ENCODE assay signal across 1 fruit fly cellular context in genomic region chr3L:7988828-7989673, dm6.
TF ChIP-seq lines count a peak whose summit lies in the region.

No protein-coding gene starts in this region.

TF ChIP-seq in whole organism, embryonic, 481 proteins besides CTCF, POLR2A, EP300 and RAD21 (continued from another document and continues in another):
- TF ChIP-seq CG7963 (GFP tag; IDR thresholded peaks at IDR 0.05; lab: Robert Waterston, UW; ENCODE audit: partially characterized antibody) (no peak), so (GFP tag; IDR thresholded peaks at IDR 0.05; lab: Robert Waterston, UW) (no peak), ewg (GFP tag; optimal IDR thresholded peaks at IDR 0.05; lab: Kevin White, UChicago) (peak; percentile 60), CG31388 (GFP tag; optimal IDR thresholded peaks at IDR 0.05; lab: Kevin White, UChicago) (peak; percentile 11), CG4707 (GFP tag; optimal IDR thresholded peaks at IDR 0.05; lab: Kevin White, UChicago) (peak; percentile 16), croc (GFP tag; conservative IDR thresholded peaks at IDR 0.05; lab: Robert Waterston, UW) (peak; percentile 70), Bdp1 (GFP tag; optimal IDR thresholded peaks at IDR 0.05; lab: Kevin White, UChicago) (no peak), CG10366 (GFP tag; IDR thresholded peaks at IDR 0.05; lab: Robert Waterston, UW) (no peak), CrebB (tag; optimal IDR thresholded peaks at IDR 0.05; lab: Kevin White, UChicago) (peak; percentile 8), disco-r (GFP tag; optimal IDR thresholded peaks at IDR 0.05; lab: Kevin White, UChicago) (no peak), CG16863 (GFP tag; optimal IDR thresholded peaks at IDR 0.05; lab: Kevin White, UChicago) (peak; percentile 33), grn (GFP tag; optimal IDR thresholded peaks at IDR 0.05; lab: Kevin White, UChicago) (peak; percentile 14), CG12391 (tag; optimal IDR thresholded peaks at IDR 0.05; lab: Kevin White, UChicago) (peak; percentile 85), hkb (optimal IDR thresholded peaks at IDR 0.05; lab: Kevin White, UChicago) (no peak), hkb (GFP tag; IDR thresholded peaks at IDR 0.05; lab: Robert Waterston, UW) (peak; percentile 77), dimm (GFP tag; IDR thresholded peaks at IDR 0.05; lab: Robert Waterston, UW) (no peak), CG4820 (GFP tag; optimal IDR thresholded peaks at IDR 0.05; lab: Kevin White, UChicago) (peak; percentile 84), jumu (GFP tag; optimal IDR thresholded peaks at IDR 0.05; lab: Kevin White, UChicago) (peak; percentile 60), CG17385 (GFP tag; optimal IDR thresholded peaks at IDR 0.05; lab: Kevin White, UChicago) (peak; percentile 68), CG4404 (GFP tag; IDR thresholded peaks at IDR 0.05; lab: Robert Waterston, UW) (peak; percentile 80), ATbp (GFP tag; optimal IDR thresholded peaks at IDR 0.05; lab: Kevin White, UChicago) (peak; percentile 69), CG14014 (GFP tag; IDR thresholded peaks at IDR 0.05; lab: Robert Waterston, UW) (peak; percentile 41; the same call in 1 of the 2 replicates), Adf1 (GFP tag; IDR thresholded peaks at IDR 0.05; lab: Robert Waterston, UW) (no peak), CG17328 (GFP tag; IDR thresholded peaks at IDR 0.05; lab: Robert Waterston, UW) (peak; percentile 35), HLH3B (GFP tag; IDR thresholded peaks at IDR 0.05; lab: Robert Waterston, UW) (peak; percentile 27; the same call in 1 of the 2 replicates), CG5245 (GFP tag; optimal IDR thresholded peaks at IDR 0.05; lab: Kevin White, UChicago) (peak; percentile 66), CG3407 (GFP tag; optimal IDR thresholded peaks at IDR 0.05; lab: Kevin White, UChicago) (peak; percentile 42), lmd (GFP tag; IDR thresholded peaks at IDR 0.05; lab: Robert Waterston, UW) (peak; percentile 71; the same call in 1 of the 2 replicates), Atf6 (GFP tag; IDR thresholded peaks at IDR 0.05; lab: Robert Waterston, UW) (peak; percentile 30; the same call in 1 of the 2 replicates), odd (GFP tag; optimal IDR thresholded peaks at IDR 0.05; lab: Kevin White, UChicago) (peak; percentile 23), Dfd (GFP tag; optimal IDR thresholded peaks at IDR 0.05; lab: Kevin White, UChicago) (no peak), Hr78 (GFP tag; optimal IDR thresholded peaks at IDR 0.05; lab: Kevin White, UChicago) (peak in 1 of 2 experiments; percentile 52), CG14050 (GFP tag; IDR thresholded peaks at IDR 0.05; lab: Robert Waterston, UW) (peak; percentile 46; the same call in 1 of the 3 replicates), CG9797 (GFP tag; optimal IDR thresholded peaks at IDR 0.05; lab: Kevin White, UChicago) (peak; percentile 3), p53 (GFP tag; optimal IDR thresholded peaks at IDR 0.05; lab: Kevin White, UChicago) (no peak), CG2678 (tag; optimal IDR thresholded peaks at IDR 0.05; lab: Kevin White, UChicago) (peak; percentile 81), CG1832 (GFP tag; optimal IDR thresholded peaks at IDR 0.05; lab: Kevin White, UChicago) (no peak), sqz (GFP tag; optimal IDR thresholded peaks at IDR 0.05; lab: Kevin White, UChicago) (peak; percentile 69), btn (GFP tag; optimal IDR thresholded peaks at IDR 0.05; lab: Kevin White, UChicago) (no peak), Fer3 (tag; optimal IDR thresholded peaks at IDR 0.05; lab: Kevin White, UChicago) (peak; percentile 32), CG10654 (GFP tag; optimal IDR thresholded peaks at IDR 0.05; lab: Kevin White, UChicago) (peak; percentile 62), crol (GFP tag; IDR thresholded peaks at IDR 0.05; lab: Robert Waterston, UW) (peak; percentile 95), HmgZ (tag; optimal IDR thresholded peaks at IDR 0.05; lab: Kevin White, UChicago) (no peak), Camta (GFP tag; optimal IDR thresholded peaks at IDR 0.05; lab: Kevin White, UChicago) (peak; percentile 58), kni (GFP tag; optimal IDR thresholded peaks at IDR 0.05; lab: Kevin White, UChicago) (peak; percentile 79), Pdp1 (GFP tag; optimal IDR thresholded peaks at IDR 0.05; lab: Kevin White, UChicago) (peak; percentile 37 to 57), Fer1 (GFP tag; optimal IDR thresholded peaks at IDR 0.05; lab: Kevin White, UChicago) (peak; percentile 36), Xbp1 (GFP tag; optimal IDR thresholded peaks at IDR 0.05; lab: Kevin White, UChicago) (peak; percentile 71), CG10274 (GFP tag; optimal IDR thresholded peaks at IDR 0.05; lab: Kevin White, UChicago) (peak; percentile 6), Optix (GFP tag; IDR thresholded peaks at IDR 0.05; lab: Robert Waterston, UW) (no peak; the same call in 2 of the 3 replicates), Ptx1 (GFP tag; IDR thresholded peaks at IDR 0.05; lab: Robert Waterston, UW) (peak; percentile 68), sens (GFP tag; lab: Kevin White, UChicago) (peak; percentile 97), CG1529 (GFP tag; optimal IDR thresholded peaks at IDR 0.05; lab: Kevin White, UChicago) (peak; percentile 70), CG14710 (tag; optimal IDR thresholded peaks at IDR 0.05; lab: Kevin White, UChicago) (peak; percentile 92), CG3726 (GFP tag; IDR thresholded peaks at IDR 0.05; lab: Robert Waterston, UW) (peak; percentile 45; the same call in 1 of the 3 replicates), otp (GFP tag; IDR thresholded peaks at IDR 0.05; lab: Robert Waterston, UW) (peak; percentile 49; the same call in 1 of the 3 replicates), CG11696 (GFP tag; IDR thresholded peaks at IDR 0.05; lab: Robert Waterston, UW) (no peak), Asciz (GFP tag; optimal IDR thresholded peaks at IDR 0.05; lab: Kevin White, UChicago) (peak; percentile 65), Oaz (GFP tag; IDR thresholded peaks at IDR 0.05; lab: Robert Waterston, UW) (no peak), PHDP (tag; optimal IDR thresholded peaks at IDR 0.05; lab: Kevin White, UChicago) (peak; percentile 72), Sox100B (GFP tag; optimal IDR thresholded peaks at IDR 0.05; lab: Kevin White, UChicago) (peak; percentile 74), tgo (GFP tag; IDR thresholded peaks at IDR 0.05; lab: Robert Waterston, UW) (peak; percentile 50; the same call in 1 of the 3 replicates), hth (optimal IDR thresholded peaks at IDR 0.05; lab: Kevin White, UChicago) (no peak), Med (GFP tag; lab: Kevin White, UChicago) (peak; percentile 65), CG15696 (tag; optimal IDR thresholded peaks at IDR 0.05; lab: Kevin White, UChicago) (peak; percentile 86), fd96Cb (tag; optimal IDR thresholded peaks at IDR 0.05; lab: Kevin White, UChicago) (peak; percentile 83), CG7839 (tag; optimal IDR thresholded peaks at IDR 0.05; lab: Kevin White, UChicago) (peak; percentile 80), repo (GFP tag; optimal IDR thresholded peaks at IDR 0.05; lab: Kevin White, UChicago) (peak; percentile 60), Elba2 (GFP tag; optimal IDR thresholded peaks at IDR 0.05; lab: Kevin White, UChicago) (no peak), Trl (optimal IDR thresholded peaks at IDR 0.05; lab: Kevin White, UChicago) (no peak), Trl (GFP tag; optimal IDR thresholded peaks at IDR 0.05; lab: Kevin White, UChicago) (peak; percentile 45), CG17802 (tag; optimal IDR thresholded peaks at IDR 0.05; lab: Kevin White, UChicago) (peak; percentile 17), chinmo (GFP tag; IDR thresholded peaks at IDR 0.05; lab: Robert Waterston, UW; ENCODE audit: partially characterized antibody) (no peak), sisA (GFP tag; IDR thresholded peaks at IDR 0.05; lab: Robert Waterston, UW) (no peak; the same call in 1 of the 2 replicates), CG12104 (GFP tag; optimal IDR thresholded peaks at IDR 0.05; lab: Kevin White, UChicago) (peak; percentile 63), CG18764 (GFP tag; optimal IDR thresholded peaks at IDR 0.05; lab: Kevin White, UChicago) (peak; percentile 59), Vsx1 (GFP tag; optimal IDR thresholded peaks at IDR 0.05; lab: Kevin White, UChicago) (peak; percentile 23), CG17359 (tag; optimal IDR thresholded peaks at IDR 0.05; lab: Kevin White, UChicago) (peak; percentile 74), nmo (GFP tag; optimal IDR thresholded peaks at IDR 0.05; lab: Kevin White, UChicago) (peak; percentile 97), B-H1 (GFP tag; IDR thresholded peaks at IDR 0.05; lab: Robert Waterston, UW) (peak; percentile 38; the same call in 1 of the 3 replicates), Hmr (GFP tag; optimal IDR thresholded peaks at IDR 0.05; lab: Kevin White, UChicago) (peak; percentile 21), CG8944 (GFP tag; optimal IDR thresholded peaks at IDR 0.05; lab: Kevin White, UChicago) (no peak), Dad (GFP tag; optimal IDR thresholded peaks at IDR 0.05; lab: Kevin White, UChicago) (peak; percentile 55), CG11085 (GFP tag; IDR thresholded peaks at IDR 0.05; lab: Robert Waterston, UW) (no peak), CHES-1-like (GFP tag; optimal IDR thresholded peaks at IDR 0.05; lab: Kevin White, UChicago) (no peak), CG8924 (tag; optimal IDR thresholded peaks at IDR 0.05; lab: Kevin White, UChicago) (peak; percentile 71), chn (GFP tag; optimal IDR thresholded peaks at IDR 0.05; lab: Kevin White, UChicago) (peak; percentile 44), CG13424 (tag; optimal IDR thresholded peaks at IDR 0.05; lab: Kevin White, UChicago) (peak; percentile 69), CG2116 (GFP tag; optimal IDR thresholded peaks at IDR 0.05; lab: Kevin White, UChicago) (peak; percentile 35), dati (GFP tag; IDR thresholded peaks at IDR 0.05; lab: Robert Waterston, UW) (no peak), gsb-n (tag; optimal IDR thresholded peaks at IDR 0.05; lab: Kevin White, UChicago) (peak; percentile 77), amos (GFP tag; IDR thresholded peaks at IDR 0.05; lab: Robert Waterston, UW; ENCODE audit: partially characterized antibody) (no peak), bcd (GFP tag; optimal IDR thresholded peaks at IDR 0.05; lab: Kevin White, UChicago) (peak; percentile 72), CG18476 (GFP tag; optimal IDR thresholded peaks at IDR 0.05; lab: Kevin White, UChicago) (peak; percentile 62), H15 (GFP tag; IDR thresholded peaks at IDR 0.05; lab: Robert Waterston, UW) (peak; percentile 46; the same call in 1 of the 3 replicates), Gsc (GFP tag; IDR thresholded peaks at IDR 0.05; lab: Robert Waterston, UW) (no peak), CG8388 (GFP tag; optimal IDR thresholded peaks at IDR 0.05; lab: Kevin White, UChicago) (peak; percentile 65), Six4 (GFP tag; optimal IDR thresholded peaks at IDR 0.05; lab: Kevin White, UChicago) (peak; percentile 65), Jarid2 (GFP tag; optimal IDR thresholded peaks at IDR 0.05; lab: Kevin White, UChicago) (peak; percentile 23), cad (GFP tag; optimal IDR thresholded peaks at IDR 0.05; lab: Kevin White, UChicago) (no peak), CG5180 (GFP tag; optimal IDR thresholded peaks at IDR 0.05; lab: Kevin White, UChicago) (peak; percentile 33), Bteb2 (GFP tag; optimal IDR thresholded peaks at IDR 0.05; lab: Kevin White, UChicago) (no peak), Ravus (GFP tag; IDR thresholded peaks at IDR 0.05; lab: Robert Waterston, UW) (no peak), HHEX (GFP tag; optimal IDR thresholded peaks at IDR 0.05; lab: Kevin White, UChicago) (peak; percentile 32), CG2199 (GFP tag; IDR thresholded peaks at IDR 0.05; lab: Robert Waterston, UW) (peak; percentile 66; the same call in 1 of the 3 replicates), salm (tag; optimal IDR thresholded peaks at IDR 0.05; lab: Kevin White, UChicago) (no peak), Ssrp (tag; optimal IDR thresholded peaks at IDR 0.05; lab: Kevin White, UChicago) (peak; percentile 77), stwl (tag; optimal IDR thresholded peaks at IDR 0.05; lab: Kevin White, UChicago) (peak; percentile 41), CG17612 (GFP tag; IDR thresholded peaks at IDR 0.05; lab: Robert Waterston, UW) (no peak; the same call in 1 of the 2 replicates), CG17361 (GFP tag; IDR thresholded peaks at IDR 0.05; lab: Robert Waterston, UW) (peak; percentile 91), Xrp1 (GFP tag; IDR thresholded peaks at IDR 0.05; lab: Robert Waterston, UW) (peak; percentile 92), Chrac-16 (GFP tag; optimal IDR thresholded peaks at IDR 0.05; lab: Kevin White, UChicago) (peak; percentile 59), CG6854 (GFP tag; optimal IDR thresholded peaks at IDR 0.05; lab: Kevin White, UChicago) (peak; percentile 27), bigmax (GFP tag; optimal IDR thresholded peaks at IDR 0.05; lab: Kevin White, UChicago) (no peak), CG10543 (GFP tag; optimal IDR thresholded peaks at IDR 0.05; lab: Kevin White, UChicago) (no peak), CG10565 (GFP tag; optimal IDR thresholded peaks at IDR 0.05; lab: Kevin White, UChicago) (peak; percentile 6), sim (GFP tag; IDR thresholded peaks at IDR 0.05; lab: Robert Waterston, UW) (0 out of 2 replicates have a peak, but pooled peaks have one; percentile 24), CG14860 (GFP tag; IDR thresholded peaks at IDR 0.05; lab: Robert Waterston, UW; ENCODE audit: partially characterized antibody) (no peak), esg (GFP tag; conservative IDR thresholded peaks at IDR 0.05; lab: Robert Waterston, UW) (peak; percentile 57), peb (GFP tag; IDR thresholded peaks at IDR 0.05; lab: Robert Waterston, UW) (peak; percentile 48; the same call in 1 of the 2 replicates), CG32767 (GFP tag; IDR thresholded peaks at IDR 0.05; lab: Robert Waterston, UW) (no peak), mirr (GFP tag; optimal IDR thresholded peaks at IDR 0.05; lab: Kevin White, UChicago) (no peak), Spps (tag; optimal IDR thresholded peaks at IDR 0.05; lab: Kevin White, UChicago) (peak; percentile 80), CG32532 (GFP tag; IDR thresholded peaks at IDR 0.05; lab: Robert Waterston, UW) (no peak), CG10979 (tag; optimal IDR thresholded peaks at IDR 0.05; lab: Kevin White, UChicago) (peak; percentile 92), Usf (GFP tag; optimal IDR thresholded peaks at IDR 0.05; lab: Kevin White, UChicago) (peak; percentile 52), tio (GFP tag; optimal IDR thresholded peaks at IDR 0.05; lab: Kevin White, UChicago) (peak; percentile 40), CG16815 (GFP tag; optimal IDR thresholded peaks at IDR 0.05; lab: Kevin White, UChicago) (peak; percentile 69), CG12219 (GFP tag; optimal IDR thresholded peaks at IDR 0.05; lab: Kevin White, UChicago) (peak; percentile 55), CG4360 (GFP tag; IDR thresholded peaks at IDR 0.05; lab: Robert Waterston, UW) (peak; percentile 54), ara (GFP tag; IDR thresholded peaks at IDR 0.05; lab: Robert Waterston, UW) (peak; percentile 79), CG18262 (tag; optimal IDR thresholded peaks at IDR 0.05; lab: Kevin White, UChicago) (peak; percentile 93)
